Worm (Caenorhabditis elegans) whole organism, late embryonic: Measurements from ENCODE around the gene srg-36.

Experiments
- C08G9.2 ChIP-seq: sonication (generic microtip); optimal IDR thresholded peaks from 2 replicates; lab custom pipeline; 2016; ENCODE audit warnings: mild to moderate bottlenecking, missing genetic modification characterization, moderate library complexity, missing compliant biosample characterization
- T23F11.4 ChIP-seq: fragments of 200-800 bp; sonication (Bioruptor generic); optimal IDR thresholded peaks from 2 replicates; lab custom pipeline; 2018; ENCODE audit warnings: mild to moderate bottlenecking, missing genetic modification characterization, missing compliant biosample characterization
- ceh-18 ChIP-seq: sonication (generic microtip); optimal IDR thresholded peaks from 2 replicates; lab custom pipeline; 2016; ENCODE audit warnings: missing genetic modification characterization, missing compliant biosample characterization
- ceh-19 ChIP-seq: fragments of 200-800 bp; sonication (Bioruptor generic); optimal IDR thresholded peaks from 2 replicates; lab custom pipeline; 2018; ENCODE audit warnings: mild to moderate bottlenecking, missing genetic modification characterization, missing compliant biosample characterization
- ceh-22 ChIP-seq: sonication (generic microtip); optimal IDR thresholded peaks from 2 replicates; lab custom pipeline; 2017; ENCODE audit warnings: missing biosample characterization, missing genetic modification characterization
- ceh-30 ChIP-seq: fragments of 150-350 bp; optimal IDR thresholded peaks from 2 replicates; lab custom pipeline; 2014; ENCODE audit warnings: missing biosample characterization, missing genetic modification characterization
- ceh-31 ChIP-seq: sonication (generic microtip); optimal IDR thresholded peaks from 2 replicates; lab custom pipeline; 2016; ENCODE audit warnings: missing genetic modification characterization, missing compliant biosample characterization
- ceh-34 ChIP-seq: sonication (generic microtip); optimal IDR thresholded peaks from 2 replicates; lab custom pipeline; 2016; ENCODE audit warnings: mild to moderate bottlenecking, missing genetic modification characterization, missing compliant biosample characterization
- ceh-6 ChIP-seq: fragments of 200-800 bp; sonication (Bioruptor generic); optimal IDR thresholded peaks from 2 replicates; lab custom pipeline; 2018; ENCODE audit warnings: mild to moderate bottlenecking, missing genetic modification characterization, missing compliant biosample characterization
- dmd-4 ChIP-seq: sonication (generic microtip); optimal IDR thresholded peaks from 2 replicates; lab custom pipeline; 2016; ENCODE audit warnings: borderline replicate concordance, missing genetic modification characterization, missing compliant biosample characterization
- dve-1 ChIP-seq: sonication (generic microtip); optimal IDR thresholded peaks from 2 replicates; lab custom pipeline; 2017; ENCODE audit warnings: antibody characterized with exemption, mild to moderate bottlenecking, missing genetic modification characterization, missing compliant biosample characterization
- elt-2 ChIP-seq: sonication (generic microtip); optimal IDR thresholded peaks from 2 replicates; lab custom pipeline; 2016; ENCODE audit warnings: missing genetic modification reagents, missing genetic modification characterization, missing compliant biosample characterization
- ets-4 ChIP-seq: sonication (generic microtip); optimal IDR thresholded peaks from 2 replicates; lab custom pipeline; 2016; ENCODE audit warnings: missing genetic modification characterization, missing compliant biosample characterization
- eyg-1 ChIP-seq: sonication (generic microtip); optimal IDR thresholded peaks from 2 replicates; lab custom pipeline; 2016; ENCODE audit warnings: missing genotype, missing genetic modification characterization, missing compliant biosample characterization
- fax-1 ChIP-seq: sonication (generic microtip); optimal IDR thresholded peaks from 2 replicates; lab custom pipeline; 2016; ENCODE audit warnings: missing genotype, missing genetic modification characterization, missing compliant biosample characterization
- fkh-10 ChIP-seq: fragments of 150-350 bp; optimal IDR thresholded peaks from 2 replicates; lab custom pipeline; 2014; ENCODE audit warnings: missing biosample characterization, missing genetic modification reagents, missing genetic modification characterization
- fkh-6 ChIP-seq: sonication (generic microtip); optimal IDR thresholded peaks from 2 replicates; lab custom pipeline; 2016; ENCODE audit warnings: missing genetic modification characterization, missing compliant biosample characterization
- gmeb-2 ChIP-seq: sonication (generic microtip); optimal IDR thresholded peaks from 2 replicates; lab custom pipeline; 2016; ENCODE audit warnings: missing genetic modification characterization, inconsistent platforms, missing compliant biosample characterization
- hlh-15 ChIP-seq: sonication (generic microtip); optimal IDR thresholded peaks from 2 replicates; lab custom pipeline; 2016; ENCODE audit warnings: missing genetic modification characterization, missing compliant biosample characterization
- hlh-30 ChIP-seq: sonication (generic microtip); optimal IDR thresholded peaks from 2 replicates; lab custom pipeline; 2017; ENCODE audit warnings: antibody characterized with exemption, missing genetic modification characterization, missing compliant biosample characterization; ENCODE audit not compliant: insufficient read depth
- hlh-6 ChIP-seq: sonication (generic microtip); optimal IDR thresholded peaks from 2 replicates; lab custom pipeline; 2016; ENCODE audit warnings: missing genotype, missing genetic modification characterization, missing compliant biosample characterization
- hlh-8 ChIP-seq: sonication (generic microtip); optimal IDR thresholded peaks from 2 replicates; lab custom pipeline; 2016; ENCODE audit warnings: missing genotype, missing genetic modification characterization, missing compliant biosample characterization
- nhr-11 ChIP-seq: fragments of 150-350 bp; optimal IDR thresholded peaks from 2 replicates; lab custom pipeline; 2014; ENCODE audit warnings: missing biosample characterization, missing genetic modification characterization
- nhr-232 ChIP-seq: sonication (generic microtip); optimal IDR thresholded peaks from 2 replicates; lab custom pipeline; 2016; ENCODE audit warnings: missing genetic modification characterization, missing compliant biosample characterization
- npax-4 ChIP-seq: sonication (generic microtip); optimal IDR thresholded peaks from 2 replicates; lab custom pipeline; 2016; ENCODE audit warnings: missing genetic modification characterization, missing compliant biosample characterization
- odd-2 ChIP-seq: sonication (generic microtip); optimal IDR thresholded peaks from 2 replicates; lab custom pipeline; 2017; ENCODE audit warnings: antibody characterized with exemption, mild to moderate bottlenecking, missing genetic modification characterization, missing compliant biosample characterization
- pag-3 ChIP-seq: sonication (generic microtip); optimal IDR thresholded peaks from 2 replicates; lab custom pipeline; 2016; ENCODE audit warnings: missing compliant biosample characterization, missing genetic modification characterization, borderline replicate concordance
- pat-9 ChIP-seq: fragments of 200-800 bp; sonication (Bioruptor generic); optimal IDR thresholded peaks from 2 replicates; lab custom pipeline; 2018; ENCODE audit warnings: mild to moderate bottlenecking, missing genetic modification characterization, moderate library complexity, missing compliant biosample characterization
- pha-4 ChIP-seq: fragments of 150-350 bp; optimal IDR thresholded peaks from 2 replicates; lab custom pipeline; 2018; ENCODE audit warnings: missing biosample characterization, missing genetic modification reagents, missing genetic modification characterization
- pqm-1 ChIP-seq: sonication (generic microtip); optimal IDR thresholded peaks from 2 replicates; lab custom pipeline; 2016; ENCODE audit warnings: missing genetic modification characterization, missing compliant biosample characterization
- ref-2 ChIP-seq: sonication (generic microtip); optimal IDR thresholded peaks from 2 replicates; lab custom pipeline; 2016; ENCODE audit warnings: missing genetic modification characterization, missing compliant biosample characterization
- sox-4 ChIP-seq: sonication (generic microtip); optimal IDR thresholded peaks from 2 replicates; lab custom pipeline; 2017; ENCODE audit warnings: mild to moderate bottlenecking, missing genetic modification characterization, inconsistent platforms, missing compliant biosample characterization
- syd-9 ChIP-seq: sonication (generic microtip); optimal IDR thresholded peaks from 2 replicates; lab custom pipeline; 2016; ENCODE audit warnings: mild to moderate bottlenecking, missing genetic modification characterization, moderate library complexity, missing compliant biosample characterization
- tbx-2 ChIP-seq: sonication (generic microtip); optimal IDR thresholded peaks from 2 replicates; lab custom pipeline; 2016; ENCODE audit warnings: missing genetic modification characterization, missing compliant biosample characterization
- tbx-7 ChIP-seq: sonication (generic microtip); optimal IDR thresholded peaks from 2 replicates; lab custom pipeline; 2016; ENCODE audit warnings: missing genotype, missing genetic modification characterization, missing compliant biosample characterization
- ttx-3 ChIP-seq: sonication (generic microtip); optimal IDR thresholded peaks from 2 replicates; lab custom pipeline; 2016; ENCODE audit warnings: missing genetic modification reagents, missing genetic modification characterization, missing compliant biosample characterization
- unc-3 ChIP-seq, 2 experiments: fragments of 200-800 bp in 1 of 2; sonication (Bioruptor generic) in 1 of 2; sonication (generic microtip) in 1 of 2; conservative IDR thresholded peaks in 1 of 2; optimal IDR thresholded peaks in 1 of 2; 2 replicates each; pipeline versions ENCODE4 v1.3.6 to Lab custom; 2016 to 2022; ENCODE audit warnings: missing compliant biosample characterization in 2 of 2, missing genetic modification characterization in 2 of 2, missing genetic modification reagents in 1 of 2
- unc-86 ChIP-seq: sonication (generic microtip); optimal IDR thresholded peaks from 2 replicates; lab custom pipeline; 2016; ENCODE audit warnings: missing genetic modification characterization, missing compliant biosample characterization
- zip-5 ChIP-seq: sonication (generic microtip); optimal IDR thresholded peaks from 2 replicates; lab custom pipeline; 2016; ENCODE audit warnings: missing genetic modification characterization, missing compliant biosample characterization

srg-36 gene

ce11 chrX:14255973-14256372 lies 21.7 kb upstream of the srg-36 start, which contains the start of gene E02H4.7:
E02H4.7 (plus strand) TSS chrX:14256273.
- no peak for TF ChIP-seq dmd-4 (tag; lab: Kevin White, UChicago)
- TF ChIP-seq elt-2 = no peak
- TF ChIP-seq hlh-6 (tag; lab: Kevin White, UChicago) = no peak
- no peak for TF ChIP-seq fkh-10 (GFP tag; lab: Kevin White, UChicago)
- no peak for TF ChIP-seq ceh-19 (GFP tag; lab: Kevin White, UChicago)
- TF ChIP-seq pha-4 (tag; lab: Kevin White, UChicago) = no peak
- TF ChIP-seq sox-4 (tag; lab: Kevin White, UChicago) = no peak
- no peak for TF ChIP-seq eyg-1
- no peak for TF ChIP-seq gmeb-2 (tag; lab: Kevin White, UChicago)
- TF ChIP-seq ceh-6 (GFP tag; lab: Kevin White, UChicago) = no peak
- TF ChIP-seq zip-5 (tag; lab: Kevin White, UChicago) = no peak
- no peak for TF ChIP-seq C08G9.2 (tag; lab: Kevin White, UChicago)
- TF ChIP-seq, all 69 proteins: peak for 0

- TF ChIP-seq dve-1 (tag; lab: Kevin White, UChicago) (no peak), ceh-18 (no peak), nhr-232 (tag; lab: Kevin White, UChicago) (no peak)
These were observed 20.8 kb upstream of the srg-36 start, which contains the start of gene E02H4.5 for ce11 chrX:14255031-14255430. E02H4.5 (minus strand) TSS chrX:14255131.

- TF ChIP-seq npax-4 (tag; lab: Kevin White, UChicago) (no peak), pag-3 (no peak), ttx-3 (no peak), tbx-7 (tag; lab: Kevin White, UChicago) (no peak), eyg-1 (no peak), tbx-2 (no peak), ceh-31 (tag; lab: Kevin White, UChicago) (no peak), hlh-30 (tag; lab: Kevin White, UChicago) (no peak), hlh-8 (tag; lab: Kevin White, UChicago) (no peak), ceh-22 (no peak), dmd-4 (tag; lab: Kevin White, UChicago) (no peak), fkh-6 (tag; lab: Kevin White, UChicago) (no peak), zip-5 (tag; lab: Kevin White, UChicago) (no peak), fax-1 (tag; lab: Kevin White, UChicago) (no peak), syd-9 (tag; lab: Kevin White, UChicago) (no peak), T23F11.4 (GFP tag; lab: Kevin White, UChicago) (no peak), odd-2 (tag; lab: Kevin White, UChicago) (no peak), hlh-15 (tag; lab: Kevin White, UChicago) (no peak), ceh-30 (tag; lab: Kevin White, UChicago) (no peak), pqm-1 (tag; lab: Kevin White, UChicago) (no peak)
These were observed 17.8 kb upstream of the srg-36 start, which contains the start of gene E02H4.6 for ce11 chrX:14252042-14252441. E02H4.6 (minus strand) TSS chrX:14252142.

ce11 chrX:14247436-14248103 lies 13.3 kb upstream of the srg-36 start, which contains the start of gene K04C1.5:
K04C1.5 (plus strand) TSS chrX:14248053.
- TF ChIP-seq unc-3 (GFP tag; conservative IDR thresholded peaks at IDR 0.05; lab: Robert Waterston, UW) (no peak), unc-3 (tag; optimal IDR thresholded peaks at IDR 0.05; lab: Kevin White, UChicago) (no peak), pat-9 (tag; lab: Kevin White, UChicago) (no peak), gmeb-2 (tag; lab: Kevin White, UChicago) (no peak), zip-5 (tag; lab: Kevin White, UChicago) (no peak), nhr-11 (tag; lab: Kevin White, UChicago) (no peak), ref-2 (tag; lab: Kevin White, UChicago) (no peak), ceh-34 (tag; lab: Kevin White, UChicago) (no peak), ets-4 (tag; lab: Kevin White, UChicago) (no peak), unc-86 (tag; lab: Kevin White, UChicago) (no peak), odd-2 (tag; lab: Kevin White, UChicago) (no peak)
